Worm (Caenorhabditis elegans): ENCODE results near the gene W02H5.8.
"Not testable (repeated sequence)": the region's sequence is repeated elsewhere in the genome, so short reads cannot be mapped to it uniquely, and the experiment has no call there.

Gene W02H5.8

ce11 chrV:2634783-2635569 lies 17.5 kb downstream of the W02H5.8 start:
- TF ChIP-seq mcd-1 (GFP tag; IDR thresholded peaks at IDR 0.05), result peak; percentile 45; the same call in 1 of the 2 replicates
- peak; percentile 89 for TF ChIP-seq lin-26 (GFP tag; IDR thresholded peaks at IDR 0.05)
- TF ChIP-seq F33H1.4 (GFP tag; IDR thresholded peaks at IDR 0.05), result peak; percentile 9; the same call in 1 of the 2 replicates
- TF ChIP-seq madf-6 (GFP tag; IDR thresholded peaks at IDR 0.05), result peak; percentile 22
- TF ChIP-seq Y56A3A.18 (GFP tag; IDR thresholded peaks at IDR 0.05), result 0 out of 2 replicates have a peak, but pooled peaks have one; percentile 9
- peak; percentile 77; the same call in 1 of the 2 replicates for TF ChIP-seq aptf-2 (GFP tag; conservative IDR thresholded peaks at IDR 0.05)
- peak; percentile 26; the same call in 1 of the 2 replicates for TF ChIP-seq hmg-1.2 (GFP tag; IDR thresholded peaks at IDR 0.05)
- TF ChIP-seq hsf-1 (GFP tag; IDR thresholded peaks at IDR 0.05), result peak; percentile 31; the same call in 1 of the 2 replicates
- TF ChIP-seq attf-6 (GFP tag; IDR thresholded peaks at IDR 0.05), result peak; percentile 42
- TF ChIP-seq D2030.7 (GFP tag; IDR thresholded peaks at IDR 0.05), result peak; percentile 44
- 0 out of 2 replicates have a peak, but pooled peaks have one; percentile 6 for TF ChIP-seq ztf-25 (GFP tag; IDR thresholded peaks at IDR 0.05)
- 0 out of 2 replicates have a peak, but pooled peaks have one; percentile 77 for TF ChIP-seq aptf-3 (GFP tag; IDR thresholded peaks at IDR 0.05)
- TF ChIP-seq ekl-4 (GFP tag; IDR thresholded peaks at IDR 0.05), result peak; percentile 51; the same call in 1 of the 2 replicates
- TF ChIP-seq zfh-2 (GFP tag; conservative IDR thresholded peaks at IDR 0.05), result peak; percentile 80
- peak; percentile 17; the same call in 1 of the 2 replicates for TF ChIP-seq pbrm-1 (GFP tag; IDR thresholded peaks at IDR 0.05)
- not testable (repeated sequence) for TF ChIP-seq snpc-4 (GFP tag; optimal IDR thresholded peaks at IDR 0.05)
- TF ChIP-seq snpc-4 (tag; optimal IDR thresholded peaks at IDR 0.05), result peak in 2 of 4 experiments; percentile 19 to 53
- TF ChIP-seq egrh-3 (GFP tag; IDR thresholded peaks at IDR 0.05), result peak; percentile 99

ce11 chrV:2625360-2625759 lies 27.1 kb downstream of the W02H5.8 start, which contains the start of gene sknr-1:
Gene sknr-1, minus strand, starts transcription at chrV:2625460.
- not testable (repeated sequence) for TF ChIP-seq F33H1.4 (GFP tag; IDR thresholded peaks at IDR 0.05); ztf-26 (tag; optimal IDR thresholded peaks at IDR 0.05); hlh-12 (tag; optimal IDR thresholded peaks at IDR 0.05)

- TF ChIP-seq zfh-2 (GFP tag; conservative IDR thresholded peaks at IDR 0.05) (peak; percentile 58; the same call in 1 of the 2 replicates), dpff-1 (tag; optimal IDR thresholded peaks at IDR 0.05) (no peak)
Observed at ce11 chrV:2623765-2624164, 28.7 kb downstream of the W02H5.8 start.

- TF ChIP-seq sptf-2 (GFP tag; optimal IDR thresholded peaks at IDR 0.05) (no peak), nhr-120 (GFP tag; IDR thresholded peaks at IDR 0.05) (no peak), F33H1.4 (GFP tag; IDR thresholded peaks at IDR 0.05) (no peak), lin-26 (GFP tag; IDR thresholded peaks at IDR 0.05) (no peak), hsf-1 (GFP tag; IDR thresholded peaks at IDR 0.05) (no peak), sea-2 (GFP tag; IDR thresholded peaks at IDR 0.05) (no peak), lir-1 (GFP tag; conservative IDR thresholded peaks at IDR 0.05) (no peak), madf-3 (GFP tag; IDR thresholded peaks at IDR 0.05) (no peak), F39B2.1 (GFP tag; IDR thresholded peaks at IDR 0.05) (no peak), mes-4 (tag; optimal IDR thresholded peaks at IDR 0.05) (no peak), ztf-28 (GFP tag; IDR thresholded peaks at IDR 0.05) (no peak), somi-1 (GFP tag; optimal IDR thresholded peaks at IDR 0.05) (no peak), Y53G8AR.9 (GFP tag; conservative IDR thresholded peaks at IDR 0.05) (no peak)
Observed at ce11 chrV:2621879-2622278, 30.6 kb downstream of the W02H5.8 start, which contains the start of gene srh-271. Gene srh-271, minus strand, starts transcription at chrV:2621979.
